Fruit fly (Drosophila melanogaster) S2 (cell line): Measurements from ENCODE around the gene QC.

Experiments
- CG8478 ChIP-seq: fragments of >200 bp; optimal IDR thresholded peaks from 2 replicates; lab custom pipeline; 2018
- CTCF ChIP-seq, 2 experiments: fragments of >200 bp; optimal IDR thresholded peaks; 2 replicates each; lab custom pipeline; 2018

DNA sequence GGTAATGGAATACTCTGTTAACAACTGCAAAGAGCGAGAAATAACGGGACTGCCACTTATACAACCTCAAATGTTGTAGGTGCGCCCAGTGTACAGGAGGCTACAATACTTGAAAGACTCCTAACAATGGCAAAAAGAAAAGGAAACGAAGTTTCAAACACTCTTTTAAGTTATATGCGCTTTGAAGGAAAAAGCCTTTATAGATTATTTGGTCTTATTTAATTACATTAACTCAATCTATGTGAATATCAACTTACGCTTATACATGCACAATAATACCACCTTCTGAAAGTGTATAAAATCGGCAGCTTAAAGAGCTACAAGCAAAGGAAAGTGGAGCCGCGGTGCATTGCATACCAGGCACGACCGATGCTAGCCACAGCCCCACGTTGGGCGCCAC is 38.2 kb upstream of the QC start:
- no peak for TF ChIP-seq CG8478
- TF ChIP-seq CTCF (optimal IDR thresholded peaks at IDR 0.05; lab: Kevin White, UChicago): no peak
